1 fruit fly cellular context compared by ENCODE assay signal in the genomic region with DNA sequence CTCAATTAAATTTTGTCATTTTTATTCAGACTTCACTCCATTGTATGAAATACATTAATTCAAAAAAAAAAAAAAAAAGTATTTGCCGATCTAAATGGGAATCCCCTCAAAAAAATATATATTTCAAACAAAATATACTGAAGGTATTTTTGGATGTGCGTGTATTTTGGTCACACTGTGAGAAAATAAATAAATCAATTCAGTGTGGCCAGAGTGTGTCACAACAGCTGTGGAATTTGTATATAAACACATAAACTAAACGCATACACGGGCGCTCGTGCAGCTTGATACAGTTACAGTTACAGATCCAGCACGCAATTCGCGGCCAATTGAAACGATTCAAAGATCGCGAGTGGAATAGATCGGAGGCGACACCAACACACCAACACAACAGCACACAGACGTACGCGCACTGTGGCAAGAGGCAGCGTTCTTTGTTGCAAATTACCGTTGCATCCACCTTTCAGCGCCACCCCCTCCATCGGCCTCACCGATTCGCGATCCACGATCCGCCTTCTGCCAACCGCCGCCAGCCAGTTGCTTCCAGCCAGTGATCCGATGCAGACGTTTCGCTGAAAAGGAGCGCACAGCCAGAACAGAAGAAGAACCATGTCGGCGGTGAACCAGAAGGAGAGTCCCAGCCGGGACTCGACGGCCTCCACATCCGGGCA.
A peak's percentile ranks its signal among the peaks of the same experiment; 100 is the strongest.
TF ChIP-seq lines count a peak whose summit lies in the region.

A gene (plus strand): TSS at position 260 of the 671 bp plus-strand sequence.

TF ChIP-seq in whole organism, embryonic, 481 proteins besides CTCF, POLR2A, EP300 and RAD21 (continued from another document and continues in another):
- TF ChIP-seq gfzf (GFP tag; optimal IDR thresholded peaks at IDR 0.05; lab: Kevin White, UChicago): peak; percentile 82
- TF ChIP-seq Optix (GFP tag; IDR thresholded peaks at IDR 0.05; lab: Robert Waterston, UW): no peak
- TF ChIP-seq CG16813 (GFP tag; IDR thresholded peaks at IDR 0.05; lab: Robert Waterston, UW; ENCODE audit: partially characterized antibody): peak; percentile 19; the same call in 1 of the 3 replicates
- TF ChIP-seq Asciz (GFP tag; optimal IDR thresholded peaks at IDR 0.05; lab: Kevin White, UChicago): no peak
- no peak for TF ChIP-seq hkb (optimal IDR thresholded peaks at IDR 0.05; lab: Kevin White, UChicago)
- TF ChIP-seq hkb (GFP tag; IDR thresholded peaks at IDR 0.05; lab: Robert Waterston, UW): no peak
- TF ChIP-seq Six4 (GFP tag; optimal IDR thresholded peaks at IDR 0.05; lab: Kevin White, UChicago): no peak
- no peak for TF ChIP-seq pho (GFP tag; optimal IDR thresholded peaks at IDR 0.05; lab: Kevin White, UChicago)
- TF ChIP-seq toy (GFP tag; IDR thresholded peaks at IDR 0.05; lab: Robert Waterston, UW): no peak
- peak; percentile 27 for TF ChIP-seq CG2116 (GFP tag; optimal IDR thresholded peaks at IDR 0.05; lab: Kevin White, UChicago)
- TF ChIP-seq CG3065 (GFP tag; optimal IDR thresholded peaks at IDR 0.05; lab: Kevin White, UChicago): no peak
- TF ChIP-seq TFAM (GFP tag; optimal IDR thresholded peaks at IDR 0.05; lab: Kevin White, UChicago): no peak
- no peak for TF ChIP-seq CG13296 (GFP tag; optimal IDR thresholded peaks at IDR 0.05; lab: Kevin White, UChicago)
- TF ChIP-seq CG12744 (GFP tag; optimal IDR thresholded peaks at IDR 0.05; lab: Kevin White, UChicago): no peak
- peak; percentile 16 for TF ChIP-seq CG4617 (GFP tag; optimal IDR thresholded peaks at IDR 0.05; lab: Kevin White, UChicago; ENCODE audit: borderline replicate concordance)
- TF ChIP-seq CG15601 (tag; optimal IDR thresholded peaks at IDR 0.05; lab: Kevin White, UChicago): no peak
- TF ChIP-seq CG8924 (tag; optimal IDR thresholded peaks at IDR 0.05; lab: Kevin White, UChicago): peak; percentile 34
- no peak for TF ChIP-seq CG10209 (GFP tag; optimal IDR thresholded peaks at IDR 0.05; lab: Kevin White, UChicago)
- no peak for TF ChIP-seq CG32532 (GFP tag; IDR thresholded peaks at IDR 0.05; lab: Robert Waterston, UW)
- no peak for TF ChIP-seq bab2 (GFP tag; optimal IDR thresholded peaks at IDR 0.05; lab: Kevin White, UChicago)
- TF ChIP-seq CG30403 (GFP tag; optimal IDR thresholded peaks at IDR 0.05; lab: Kevin White, UChicago): no peak
- no peak for TF ChIP-seq rib (GFP tag; IDR thresholded peaks at IDR 0.05; lab: Robert Waterston, UW)
- 0 out of 4 replicates have a peak, but pooled peaks have one; percentile 47 for TF ChIP-seq chinmo (GFP tag; IDR thresholded peaks at IDR 0.05; lab: Robert Waterston, UW; ENCODE audit: partially characterized antibody)
- TF ChIP-seq CG1233 (GFP tag; optimal IDR thresholded peaks at IDR 0.05; lab: Kevin White, UChicago): no peak
- TF ChIP-seq seq (GFP tag; IDR thresholded peaks at IDR 0.05; lab: Robert Waterston, UW): no peak
- TF ChIP-seq dysf (GFP tag; IDR thresholded peaks at IDR 0.05; lab: Robert Waterston, UW): no peak
- TF ChIP-seq kni (GFP tag; optimal IDR thresholded peaks at IDR 0.05; lab: Kevin White, UChicago): no peak
- TF ChIP-seq Hmx (GFP tag; optimal IDR thresholded peaks at IDR 0.05; lab: Kevin White, UChicago): no peak
- TF ChIP-seq CG12236 (GFP tag; optimal IDR thresholded peaks at IDR 0.05; lab: Kevin White, UChicago): no peak
- TF ChIP-seq BEAF-32 (GFP tag; optimal IDR thresholded peaks at IDR 0.05; lab: Kevin White, UChicago): peak; percentile 31
- no peak for TF ChIP-seq CG9609 (GFP tag; optimal IDR thresholded peaks at IDR 0.05; lab: Kevin White, UChicago)
- no peak for TF ChIP-seq gt (GFP tag; IDR thresholded peaks at IDR 0.05; lab: Robert Waterston, UW)
- TF ChIP-seq Tbp (GFP tag; optimal IDR thresholded peaks at IDR 0.05; lab: Kevin White, UChicago): no peak
- TF ChIP-seq CG14965 (GFP tag; optimal IDR thresholded peaks at IDR 0.05; lab: Kevin White, UChicago; ENCODE audit: borderline replicate concordance): no peak
- TF ChIP-seq danr (GFP tag; IDR thresholded peaks at IDR 0.05; lab: Robert Waterston, UW): no peak
- no peak for TF ChIP-seq Max (GFP tag; optimal IDR thresholded peaks at IDR 0.05; lab: Kevin White, UChicago)
- no peak for TF ChIP-seq CG11093 (GFP tag; IDR thresholded peaks at IDR 0.05; lab: Robert Waterston, UW)
- no peak for TF ChIP-seq CG1832 (GFP tag; optimal IDR thresholded peaks at IDR 0.05; lab: Kevin White, UChicago)
- TF ChIP-seq CG13624 (GFP tag; optimal IDR thresholded peaks at IDR 0.05; lab: Kevin White, UChicago): no peak
- no peak for TF ChIP-seq Abd-B (GFP tag; optimal IDR thresholded peaks at IDR 0.05; lab: Kevin White, UChicago)
- no peak for TF ChIP-seq Blimp-1 (GFP tag; optimal IDR thresholded peaks at IDR 0.05; lab: Kevin White, UChicago)
- no peak for TF ChIP-seq CG4707 (GFP tag; optimal IDR thresholded peaks at IDR 0.05; lab: Kevin White, UChicago)
- TF ChIP-seq ci (GFP tag; IDR thresholded peaks at IDR 0.05; lab: Robert Waterston, UW): no peak
- TF ChIP-seq CG3163 (GFP tag; optimal IDR thresholded peaks at IDR 0.05; lab: Kevin White, UChicago): no peak
- no peak for TF ChIP-seq CG13894 (tag; optimal IDR thresholded peaks at IDR 0.05; lab: Kevin White, UChicago)
- TF ChIP-seq CrebB (tag; optimal IDR thresholded peaks at IDR 0.05; lab: Kevin White, UChicago): no peak
- TF ChIP-seq E2f1 (GFP tag; IDR thresholded peaks at IDR 0.05; lab: Robert Waterston, UW): no peak
- peak; percentile 16 for TF ChIP-seq Nf-YC (tag; optimal IDR thresholded peaks at IDR 0.05; lab: Kevin White, UChicago)
- TF ChIP-seq bbx (GFP tag; IDR thresholded peaks at IDR 0.05; lab: Robert Waterston, UW; ENCODE audit: partially characterized antibody): no peak
- TF ChIP-seq sens (GFP tag; lab: Kevin White, UChicago): peak; percentile 6
- no peak for TF ChIP-seq dmrt99B (tag; optimal IDR thresholded peaks at IDR 0.05; lab: Kevin White, UChicago)
- TF ChIP-seq Usf (GFP tag; optimal IDR thresholded peaks at IDR 0.05; lab: Kevin White, UChicago): no peak
- no peak for TF ChIP-seq ato (GFP tag; IDR thresholded peaks at IDR 0.05; lab: Robert Waterston, UW; ENCODE audit: partially characterized antibody)
- TF ChIP-seq tx (GFP tag; optimal IDR thresholded peaks at IDR 0.05; lab: Kevin White, UChicago): no peak
- no peak for TF ChIP-seq GATAe (GFP tag; conservative IDR thresholded peaks at IDR 0.05; lab: Robert Waterston, UW)
- TF ChIP-seq CG17802 (tag; optimal IDR thresholded peaks at IDR 0.05; lab: Kevin White, UChicago): no peak
- peak; percentile 35; the same call in 1 of the 2 replicates for TF ChIP-seq crol (GFP tag; IDR thresholded peaks at IDR 0.05; lab: Robert Waterston, UW)
- no peak for TF ChIP-seq ken (GFP tag; IDR thresholded peaks at IDR 0.05; lab: Robert Waterston, UW)
- no peak for TF ChIP-seq Bdp1 (GFP tag; optimal IDR thresholded peaks at IDR 0.05; lab: Kevin White, UChicago)
- no peak for TF ChIP-seq sisA (GFP tag; IDR thresholded peaks at IDR 0.05; lab: Robert Waterston, UW)
- TF ChIP-seq sd (tag; optimal IDR thresholded peaks at IDR 0.05; lab: Kevin White, UChicago): peak; percentile 85
- no peak for TF ChIP-seq CG12155 (GFP tag; optimal IDR thresholded peaks at IDR 0.05; lab: Kevin White, UChicago)
- no peak for TF ChIP-seq Atf6 (GFP tag; IDR thresholded peaks at IDR 0.05; lab: Robert Waterston, UW)
- TF ChIP-seq fd64A (GFP tag; optimal IDR thresholded peaks at IDR 0.05; lab: Kevin White, UChicago): no peak
- no peak for TF ChIP-seq vfl (GFP tag; optimal IDR thresholded peaks at IDR 0.05; lab: Kevin White, UChicago)
- no peak for TF ChIP-seq Spps (tag; optimal IDR thresholded peaks at IDR 0.05; lab: Kevin White, UChicago)
- no peak for TF ChIP-seq az2 (GFP tag; optimal IDR thresholded peaks at IDR 0.05; lab: Kevin White, UChicago)
- TF ChIP-seq aop (GFP tag; IDR thresholded peaks at IDR 0.05; lab: Robert Waterston, UW): no peak
- TF ChIP-seq CG3847 (GFP tag; IDR thresholded peaks at IDR 0.05; lab: Robert Waterston, UW): peak; percentile 38
- no peak for TF ChIP-seq CG2889 (GFP tag; IDR thresholded peaks at IDR 0.05; lab: Robert Waterston, UW)
- TF ChIP-seq klu (GFP tag; IDR thresholded peaks at IDR 0.05; lab: Robert Waterston, UW): no peak
- TF ChIP-seq ems (GFP tag; optimal IDR thresholded peaks at IDR 0.05; lab: Kevin White, UChicago): no peak
- no peak for TF ChIP-seq CG10321 (GFP tag; IDR thresholded peaks at IDR 0.05; lab: Robert Waterston, UW)
- no peak for TF ChIP-seq tio (GFP tag; optimal IDR thresholded peaks at IDR 0.05; lab: Kevin White, UChicago)
- TF ChIP-seq CG11696 (GFP tag; IDR thresholded peaks at IDR 0.05; lab: Robert Waterston, UW): no peak
- TF ChIP-seq CG8290 (GFP tag; optimal IDR thresholded peaks at IDR 0.05; lab: Kevin White, UChicago): peak; percentile 9
- no peak for TF ChIP-seq CG8290 (tag; optimal IDR thresholded peaks at IDR 0.05; lab: Kevin White, UChicago)
- TF ChIP-seq h (optimal IDR thresholded peaks at IDR 0.05; lab: Kevin White, UChicago): no peak
- no peak for TF ChIP-seq Sox100B (GFP tag; optimal IDR thresholded peaks at IDR 0.05; lab: Kevin White, UChicago)
- no peak for TF ChIP-seq pnt (GFP tag; optimal IDR thresholded peaks at IDR 0.05; lab: Kevin White, UChicago)
- TF ChIP-seq croc (GFP tag; conservative IDR thresholded peaks at IDR 0.05; lab: Robert Waterston, UW): no peak
- TF ChIP-seq CG12942 (GFP tag; optimal IDR thresholded peaks at IDR 0.05; lab: Kevin White, UChicago): no peak
- TF ChIP-seq MBD-R2 (GFP tag; IDR thresholded peaks at IDR 0.05; lab: Robert Waterston, UW): peak; percentile 87
- TF ChIP-seq crp (GFP tag; optimal IDR thresholded peaks at IDR 0.05; lab: Kevin White, UChicago): peak; percentile 21 to 83
- TF ChIP-seq CG1603 (tag; optimal IDR thresholded peaks at IDR 0.05; lab: Kevin White, UChicago): peak; percentile 8
- TF ChIP-seq HLH4C (GFP tag; IDR thresholded peaks at IDR 0.05; lab: Robert Waterston, UW; ENCODE audit: partially characterized antibody): no peak
- TF ChIP-seq nau (GFP tag; optimal IDR thresholded peaks at IDR 0.05; lab: Kevin White, UChicago): no peak
- peak; percentile 6 for TF ChIP-seq sug (tag; optimal IDR thresholded peaks at IDR 0.05; lab: Kevin White, UChicago)
- TF ChIP-seq CG33213 (GFP tag; optimal IDR thresholded peaks at IDR 0.05; lab: Kevin White, UChicago): peak; percentile 35
- TF ChIP-seq Drgx (GFP tag; IDR thresholded peaks at IDR 0.05; lab: Robert Waterston, UW): no peak
- TF ChIP-seq dan (GFP tag; IDR thresholded peaks at IDR 0.05; lab: Robert Waterston, UW): no peak
- no peak for TF ChIP-seq lab (GFP tag; optimal IDR thresholded peaks at IDR 0.05; lab: Kevin White, UChicago)
- no peak for TF ChIP-seq CG6813 (GFP tag; optimal IDR thresholded peaks at IDR 0.05; lab: Kevin White, UChicago)
- peak; percentile 83 for TF ChIP-seq nerfin-1 (tag; optimal IDR thresholded peaks at IDR 0.05; lab: Kevin White, UChicago)
- TF ChIP-seq CG5180 (GFP tag; optimal IDR thresholded peaks at IDR 0.05; lab: Kevin White, UChicago): no peak
- no peak for TF ChIP-seq gem (tag; optimal IDR thresholded peaks at IDR 0.05; lab: Kevin White, UChicago)
- TF ChIP-seq Dip3 (GFP tag; optimal IDR thresholded peaks at IDR 0.05; lab: Kevin White, UChicago): no peak
- no peak for TF ChIP-seq Hey (tag; optimal IDR thresholded peaks at IDR 0.05; lab: Kevin White, UChicago)
- no peak for TF ChIP-seq ara (GFP tag; IDR thresholded peaks at IDR 0.05; lab: Robert Waterston, UW)
- TF ChIP-seq ash1 (GFP tag; optimal IDR thresholded peaks at IDR 0.05; lab: Kevin White, UChicago): no peak
- no peak for TF ChIP-seq phol (tag; optimal IDR thresholded peaks at IDR 0.05; lab: Kevin White, UChicago)
- TF ChIP-seq Hr3 (GFP tag; optimal IDR thresholded peaks at IDR 0.05; lab: Kevin White, UChicago): no peak
- TF ChIP-seq yki (optimal IDR thresholded peaks at IDR 0.05; lab: Kevin White, UChicago): no peak
- no peak for TF ChIP-seq trh (GFP tag; optimal IDR thresholded peaks at IDR 0.05; lab: Kevin White, UChicago)
- TF ChIP-seq z (GFP tag; IDR thresholded peaks at IDR 0.05; lab: Robert Waterston, UW): no peak
- no peak for TF ChIP-seq Antp (GFP tag; optimal IDR thresholded peaks at IDR 0.05; lab: Kevin White, UChicago)
- TF ChIP-seq maf-S (GFP tag; optimal IDR thresholded peaks at IDR 0.05; lab: Kevin White, UChicago): no peak
- no peak for TF ChIP-seq Sry-δ (GFP tag; optimal IDR thresholded peaks at IDR 0.05; lab: Kevin White, UChicago)
- no peak for TF ChIP-seq CG34422 (GFP tag; IDR thresholded peaks at IDR 0.05; lab: Robert Waterston, UW)
- no peak for TF ChIP-seq Myb (GFP tag; optimal IDR thresholded peaks at IDR 0.05; lab: Kevin White, UChicago)
- no peak for TF ChIP-seq CG8359 (GFP tag; optimal IDR thresholded peaks at IDR 0.05; lab: Kevin White, UChicago; ENCODE audit: borderline replicate concordance)
- no peak for TF ChIP-seq CG2120 (GFP tag; optimal IDR thresholded peaks at IDR 0.05; lab: Kevin White, UChicago)
- TF ChIP-seq Hr78 (GFP tag; optimal IDR thresholded peaks at IDR 0.05; lab: Kevin White, UChicago): no peak
- no peak for TF ChIP-seq zen2 (GFP tag; IDR thresholded peaks at IDR 0.05; lab: Robert Waterston, UW; ENCODE audit: partially characterized antibody)
- no peak for TF ChIP-seq CG13287 (GFP tag; IDR thresholded peaks at IDR 0.05; lab: Robert Waterston, UW; ENCODE audit: partially characterized antibody)
- peak; percentile 77 for TF ChIP-seq stwl (tag; optimal IDR thresholded peaks at IDR 0.05; lab: Kevin White, UChicago)
- no peak for TF ChIP-seq CkIIα-i1 (GFP tag; IDR thresholded peaks at IDR 0.05; lab: Robert Waterston, UW)
- no peak for TF ChIP-seq pita (GFP tag; optimal IDR thresholded peaks at IDR 0.05; lab: Kevin White, UChicago)
- TF ChIP-seq Doc3 (GFP tag; IDR thresholded peaks at IDR 0.05; lab: Robert Waterston, UW; ENCODE audit: partially characterized antibody): no peak
- no peak for TF ChIP-seq hth (optimal IDR thresholded peaks at IDR 0.05; lab: Kevin White, UChicago)
- no peak for TF ChIP-seq CG34376 (GFP tag; optimal IDR thresholded peaks at IDR 0.05; lab: Kevin White, UChicago)
- no peak for TF ChIP-seq dpn (GFP tag; optimal IDR thresholded peaks at IDR 0.05; lab: Kevin White, UChicago)
- no peak for TF ChIP-seq CG17568 (GFP tag; optimal IDR thresholded peaks at IDR 0.05; lab: Kevin White, UChicago)
- peak; percentile 14 for TF ChIP-seq CG10267 (tag; optimal IDR thresholded peaks at IDR 0.05; lab: Kevin White, UChicago)
- TF ChIP-seq ab (GFP tag; optimal IDR thresholded peaks at IDR 0.05; lab: Kevin White, UChicago): no peak
- no peak for TF ChIP-seq Pdp1 (GFP tag; optimal IDR thresholded peaks at IDR 0.05; lab: Kevin White, UChicago)
- TF ChIP-seq Eip74EF (GFP tag; optimal IDR thresholded peaks at IDR 0.05; lab: Kevin White, UChicago): no peak
- TF ChIP-seq Gug (GFP tag; IDR thresholded peaks at IDR 0.05; lab: Robert Waterston, UW): no peak
- no peak for TF ChIP-seq en (GFP tag; optimal IDR thresholded peaks at IDR 0.05; lab: Kevin White, UChicago)
- no peak for TF ChIP-seq NFAT (GFP tag; IDR thresholded peaks at IDR 0.05; lab: Robert Waterston, UW)
